Fruit fly (Drosophila melanogaster) whole organism, embryonic: ENCODE data around the gene CG32554.

ENCODE experiments used
- Atf6 ChIP-seq: fragments of 200-800 bp; sonication (Bioruptor generic); IDR thresholded peaks from 2 replicates; pipeline ENCODE4 v1.3.6; 2022; ENCODE audit warnings: missing biosample characterization, missing genetic modification characterization
- CG1024 ChIP-seq: fragments of 200-800 bp; sonication (Bioruptor generic); IDR thresholded peaks from 2 replicates; pipeline ENCODE4 v1.3.6; 2022; ENCODE audit warnings: missing biosample characterization, missing genetic modification characterization
- CG10565 ChIP-seq: fragments of 200-800 bp; sonication (Bioruptor generic); optimal IDR thresholded peaks from 3 replicates; lab custom pipeline; 2016; ENCODE audit warnings: missing biosample characterization, mild to moderate bottlenecking, missing genetic modification characterization
- CG13296 ChIP-seq: fragments of 200-800 bp; sonication (Bioruptor generic); optimal IDR thresholded peaks from 3 replicates; lab custom pipeline; 2018; ENCODE audit warnings: missing biosample characterization, mild to moderate bottlenecking, missing genetic modification characterization
- CG15269 ChIP-seq: fragments of 200-800 bp; sonication (Bioruptor generic); optimal IDR thresholded peaks from 2 replicates; lab custom pipeline; 2018; ENCODE audit warnings: missing biosample characterization, mild to moderate bottlenecking, missing genetic modification characterization, moderate library complexity
- CG16815 ChIP-seq: fragments of 200-800 bp; sonication (Bioruptor generic); optimal IDR thresholded peaks from 3 replicates; lab custom pipeline; 2017; ENCODE audit warnings: missing biosample characterization, mild to moderate bottlenecking, missing genetic modification characterization
- CG16863 ChIP-seq: fragments of 200-800 bp; sonication (Bioruptor generic); optimal IDR thresholded peaks from 3 replicates; lab custom pipeline; 2016; ENCODE audit warnings: missing biosample characterization, missing genetic modification characterization
- CG17912 ChIP-seq: fragments of 200-800 bp; sonication (Bioruptor generic); optimal IDR thresholded peaks from 2 replicates; lab custom pipeline; 2018; ENCODE audit warnings: missing biosample characterization, mild to moderate bottlenecking, missing genetic modification characterization
- CG2116 ChIP-seq: fragments of 200-800 bp; sonication (Bioruptor generic); optimal IDR thresholded peaks from 3 replicates; lab custom pipeline; 2018; ENCODE audit warnings: missing biosample characterization, mild to moderate bottlenecking, missing genetic modification characterization
- CG2120 ChIP-seq: fragments of 200-800 bp; sonication (Bioruptor generic); optimal IDR thresholded peaks from 3 replicates; lab custom pipeline; 2016; ENCODE audit warnings: missing biosample characterization, missing genetic modification characterization
- CG3065 ChIP-seq: fragments of 200-800 bp; sonication (Bioruptor generic); optimal IDR thresholded peaks from 2 replicates; lab custom pipeline; 2016; ENCODE audit warnings: missing biosample characterization, missing genetic modification characterization
- CG32767 ChIP-seq: fragments of 200-800 bp; sonication (Bioruptor generic); IDR thresholded peaks from 2 replicates; pipeline ENCODE4 v1.3.6; 2022; ENCODE audit warnings: missing biosample characterization, missing genetic modification characterization
- CG3838 ChIP-seq: fragments of 200-800 bp; sonication (Bioruptor generic); optimal IDR thresholded peaks from 3 replicates; lab custom pipeline; 2016; ENCODE audit warnings: missing biosample characterization, missing genetic modification characterization
- CG4404 ChIP-seq: fragments of 200-800 bp; sonication (Bioruptor generic); IDR thresholded peaks from 2 replicates; pipeline ENCODE4 v1.3.6; 2022; ENCODE audit warnings: missing biosample characterization, missing genetic modification characterization
- CG4424 ChIP-seq: fragments of 200-800 bp; sonication (Bioruptor generic); optimal IDR thresholded peaks from 3 replicates; lab custom pipeline; 2016; ENCODE audit warnings: missing biosample characterization, missing genetic modification characterization
- CG5953 ChIP-seq: fragments of 200-800 bp; sonication (Bioruptor generic); IDR thresholded peaks from 2 replicates; pipeline ENCODE4 v1.3.6; 2022; ENCODE audit warnings: missing biosample characterization, missing genetic modification characterization
- CG8478 ChIP-seq: fragments of >200 bp; optimal IDR thresholded peaks from 2 replicates; lab custom pipeline; 2018
- Chrac-16 ChIP-seq: fragments of 200-800 bp; sonication (Bioruptor generic); optimal IDR thresholded peaks from 3 replicates; lab custom pipeline; 2016; ENCODE audit warnings: missing biosample characterization, missing genetic modification characterization
- Drgx ChIP-seq: fragments of 200-800 bp; sonication (Bioruptor generic); IDR thresholded peaks from 2 replicates; pipeline ENCODE4 v1.3.6; 2022; ENCODE audit warnings: missing biosample characterization, missing genetic modification characterization
- Ets65A ChIP-seq: fragments of 200-800 bp; sonication (Bioruptor generic); peaks from one replicate; lab custom pipeline; 2016; ENCODE audit warnings: missing biosample characterization, missing genetic modification characterization
- Fer2 ChIP-seq: fragments of 200-800 bp; sonication (Bioruptor generic); optimal IDR thresholded peaks from 2 replicates; lab custom pipeline; 2018; ENCODE audit warnings: missing biosample characterization, mild to moderate bottlenecking, missing genetic modification characterization, moderate library complexity
- HLH4C ChIP-seq: fragments of 200-800 bp; sonication (Bioruptor generic); IDR thresholded peaks from 3 replicates; pipeline ENCODE4 v1.3.6; 2022; ENCODE audit warnings: missing biosample characterization, missing genetic modification characterization; ENCODE audit not compliant: partially characterized antibody
- Hr78 ChIP-seq, 2 experiments: fragments of 200-800 bp in 1 of 2; fragments of >200 bp in 1 of 2; sonication (Bioruptor generic) in 1 of 2; optimal IDR thresholded peaks; 2 replicates each; lab custom pipeline; 2017 to 2019; ENCODE audit warnings: missing biosample characterization in 2 of 2, missing genetic modification characterization in 2 of 2, mild to moderate bottlenecking in 1 of 2, moderate library complexity in 1 of 2
- MTF-1 ChIP-seq: fragments of 200-800 bp; sonication (Bioruptor generic); optimal IDR thresholded peaks from 2 replicates; lab custom pipeline; 2018; ENCODE audit warnings: missing biosample characterization, mild to moderate bottlenecking, missing genetic modification characterization, borderline replicate concordance
- Ssrp ChIP-seq: fragments of 200-800 bp; sonication (Bioruptor generic); optimal IDR thresholded peaks from 2 replicates; lab custom pipeline; 2018; ENCODE audit warnings: missing biosample characterization, mild to moderate bottlenecking, missing genetic modification characterization, moderate library complexity
- TFAM ChIP-seq: fragments of 200-800 bp; sonication (Bioruptor generic); optimal IDR thresholded peaks from 2 replicates; lab custom pipeline; 2017; ENCODE audit warnings: missing biosample characterization, missing genetic modification characterization, inconsistent platforms
- abd-A ChIP-seq: fragments of 200-800 bp; sonication (Bioruptor generic); optimal IDR thresholded peaks from 3 replicates; lab custom pipeline; 2019; ENCODE audit warnings: missing biosample characterization, mild to moderate bottlenecking, missing genetic modification characterization, moderate library complexity
- br ChIP-seq: fragments of >200 bp; optimal IDR thresholded peaks from 2 replicates; lab custom pipeline; 2017
- caup ChIP-seq: fragments of 200-800 bp; sonication (Bioruptor generic); optimal IDR thresholded peaks from 3 replicates; lab custom pipeline; 2017; ENCODE audit warnings: missing biosample characterization, mild to moderate bottlenecking, missing genetic modification characterization, moderate library complexity; ENCODE audit not compliant: severe bottlenecking
- chn ChIP-seq: fragments of 200-800 bp; sonication (Bioruptor generic); optimal IDR thresholded peaks from 2 replicates; lab custom pipeline; 2016; ENCODE audit warnings: missing biosample characterization, missing genetic modification characterization
- croc ChIP-seq: fragments of 200-800 bp; sonication (Bioruptor generic); conservative IDR thresholded peaks from 3 replicates; pipeline ENCODE4 v1.3.6; 2022; ENCODE audit warnings: missing biosample characterization, missing genetic modification characterization
- crol ChIP-seq: fragments of 200-800 bp; sonication (Bioruptor generic); IDR thresholded peaks from 2 replicates; pipeline ENCODE4 v1.3.6; 2022; ENCODE audit warnings: missing biosample characterization, missing genetic modification characterization
- da ChIP-seq: fragments of 200-800 bp; sonication (Bioruptor generic); optimal IDR thresholded peaks from 2 replicates; lab custom pipeline; 2016; ENCODE audit warnings: missing biosample characterization, missing genetic modification characterization
- danr ChIP-seq: fragments of 200-800 bp; sonication (Bioruptor generic); IDR thresholded peaks from 2 replicates; pipeline ENCODE4 v1.3.6; 2022; ENCODE audit warnings: missing biosample characterization, missing genetic modification characterization
- dimm ChIP-seq: fragments of 200-800 bp; sonication (Bioruptor generic); IDR thresholded peaks from 2 replicates; pipeline ENCODE4 v1.3.6; 2022; ENCODE audit warnings: missing biosample characterization, missing genetic modification characterization
- gce ChIP-seq: fragments of 200-800 bp; sonication (Bioruptor generic); IDR thresholded peaks from 3 replicates; pipeline ENCODE4 v1.3.6; 2022; ENCODE audit warnings: missing biosample characterization, missing genetic modification characterization
- ham ChIP-seq: fragments of 200-800 bp; sonication (Bioruptor generic); IDR thresholded peaks from 2 replicates; pipeline ENCODE4 v1.3.6; 2022; ENCODE audit warnings: missing biosample characterization, missing genetic modification characterization
- hkb ChIP-seq, 2 experiments: fragments of 200-800 bp in 1 of 2; fragments of >200 bp in 1 of 2; sonication (Bioruptor generic) in 1 of 2; IDR thresholded peaks in 1 of 2; optimal IDR thresholded peaks in 1 of 2; 2 replicates each; pipeline versions ENCODE4 v1.3.6 to Lab custom; 2017 to 2022; ENCODE audit warnings: missing biosample characterization in 1 of 2, missing genetic modification characterization in 1 of 2
- klu ChIP-seq: fragments of 200-800 bp; sonication (Bioruptor generic); IDR thresholded peaks from 2 replicates; pipeline ENCODE4 v1.3.6; 2022; ENCODE audit warnings: missing biosample characterization, missing genetic modification characterization
- nerfin-2 ChIP-seq: fragments of 200-800 bp; sonication (Bioruptor generic); IDR thresholded peaks from 2 replicates; pipeline ENCODE4 v1.3.6; 2022; ENCODE audit warnings: missing biosample characterization, missing genetic modification characterization; ENCODE audit not compliant: partially characterized antibody
- pzg ChIP-seq: fragments of 200-800 bp; sonication (Bioruptor generic); optimal IDR thresholded peaks from 3 replicates; lab custom pipeline; 2018; ENCODE audit warnings: missing biosample characterization, mild to moderate bottlenecking, missing genetic modification characterization, moderate library complexity
- rib ChIP-seq: fragments of 200-800 bp; sonication (Bioruptor generic); IDR thresholded peaks from 2 replicates; pipeline ENCODE4 v1.3.6; 2022; ENCODE audit warnings: missing biosample characterization, missing genetic modification characterization
- run ChIP-seq: fragments of 200-800 bp; sonication (Bioruptor generic); optimal IDR thresholded peaks from 3 replicates; lab custom pipeline; 2018; ENCODE audit warnings: missing biosample characterization, mild to moderate bottlenecking, missing genetic modification characterization
- sc ChIP-seq, 3 experiments: fragments of >200 bp in 2 of 3; fragments of 200-800 bp in 1 of 3; sonication (Bioruptor generic) in 1 of 3; optimal IDR thresholded peaks; 2 replicates in 2 of 3; 3 replicates in 1 of 3; lab custom pipeline; 2017; ENCODE audit warnings: mild to moderate bottlenecking in 1 of 3, missing biosample characterization in 1 of 3, missing genetic modification characterization in 1 of 3, missing genetic modification reagents in 1 of 3
- scrt ChIP-seq: fragments of 200-800 bp; sonication (Bioruptor generic); optimal IDR thresholded peaks from 2 replicates; lab custom pipeline; 2018; ENCODE audit warnings: missing biosample characterization, mild to moderate bottlenecking, missing genetic modification characterization, moderate library complexity
- sisA ChIP-seq: fragments of 200-800 bp; sonication (Bioruptor generic); IDR thresholded peaks from 2 replicates; pipeline ENCODE4 v1.3.6; 2022; ENCODE audit warnings: missing biosample characterization, missing genetic modification characterization
- slbo ChIP-seq: fragments of 200-800 bp; sonication (Bioruptor generic); IDR thresholded peaks from 2 replicates; pipeline ENCODE4 v1.3.6; 2022; ENCODE audit warnings: missing biosample characterization, missing genetic modification characterization
- tx ChIP-seq: fragments of 200-800 bp; sonication (Bioruptor generic); optimal IDR thresholded peaks from 2 replicates; lab custom pipeline; 2016; ENCODE audit warnings: missing biosample characterization, missing genetic modification characterization
- unpg ChIP-seq: fragments of 200-800 bp; sonication (Bioruptor generic); optimal IDR thresholded peaks from 3 replicates; lab custom pipeline; 2018; ENCODE audit warnings: missing biosample characterization, mild to moderate bottlenecking, missing genetic modification characterization, moderate library complexity
- z ChIP-seq: fragments of 200-800 bp; sonication (Bioruptor generic); IDR thresholded peaks from 3 replicates; pipeline ENCODE4 v1.3.6; 2022; ENCODE audit warnings: missing biosample characterization, missing genetic modification characterization

The CG32554 gene

dm6 chrX:17880269-17880889, 27.9 kb upstream of the CG32554 start (continued):
- TF ChIP-seq CG15269 (tag; lab: Kevin White, UChicago) (peak; percentile 97), Atf6 (GFP tag; lab: Robert Waterston, UW) (peak; percentile 96), pzg (GFP tag; lab: Kevin White, UChicago) (peak; percentile 20), sc (optimal IDR thresholded peaks at IDR 0.05; lab: Kevin White, UChicago) (no peak), sc (GFP tag; optimal IDR thresholded peaks at IDR 0.05; lab: Kevin White, UChicago) (peak; percentile 88), TFAM (GFP tag; lab: Kevin White, UChicago) (no peak), sisA (peak; percentile 94), MTF-1 (peak; percentile 75), CG17912 (GFP tag; lab: Kevin White, UChicago) (peak; percentile 93), scrt (GFP tag; lab: Kevin White, UChicago) (peak; percentile 86), hkb (optimal IDR thresholded peaks at IDR 0.05; lab: Kevin White, UChicago) (no peak), hkb (GFP tag; IDR thresholded peaks at IDR 0.05; lab: Robert Waterston, UW) (peak; percentile 93), CG2116 (GFP tag; lab: Kevin White, UChicago) (peak; percentile 50), CG8478 (lab: Kevin White, UChicago) (no peak), da (GFP tag; lab: Kevin White, UChicago) (peak; percentile 80), HLH4C (GFP tag; lab: Robert Waterston, UW) (no peak), klu (GFP tag; lab: Robert Waterston, UW) (peak; percentile 93), CG10565 (GFP tag; lab: Kevin White, UChicago) (peak; percentile 14), croc (GFP tag; lab: Robert Waterston, UW) (peak; percentile 88), chn (GFP tag; lab: Kevin White, UChicago) (peak; percentile 94), dimm (GFP tag; lab: Robert Waterston, UW) (peak; percentile 87), CG16863 (peak; percentile 95), Ssrp (tag; lab: Kevin White, UChicago) (peak; percentile 92), CG16815 (GFP tag; lab: Kevin White, UChicago) (peak; percentile 92), CG13296 (GFP tag; lab: Kevin White, UChicago) (peak; percentile 90), z (0 out of 3 replicates have a peak, but pooled peaks have one; percentile 20), ham (peak; percentile 90), CG4424 (GFP tag; lab: Kevin White, UChicago) (peak; percentile 88), CG1024 (GFP tag; lab: Robert Waterston, UW) (peak; percentile 87), CG2120 (peak; percentile 98), Ets65A (peak; percentile 99), Chrac-16 (GFP tag; lab: Kevin White, UChicago) (peak; percentile 96), CG3065 (GFP tag; lab: Kevin White, UChicago) (peak; percentile 87), CG32767 (GFP tag; lab: Robert Waterston, UW) (peak; percentile 92), abd-A (tag; lab: Kevin White, UChicago) (peak; percentile 99), tx (GFP tag; lab: Kevin White, UChicago) (peak; percentile 92), crol (GFP tag; lab: Robert Waterston, UW) (peak; percentile 72), danr (peak; percentile 91), Fer2 (tag; lab: Kevin White, UChicago) (peak; percentile 92), run (tag; lab: Kevin White, UChicago) (peak; percentile 89), nerfin-2 (no peak), gce (peak; percentile 87), slbo (peak; percentile 98), caup (GFP tag; lab: Kevin White, UChicago) (peak; percentile 91), Drgx (GFP tag; lab: Robert Waterston, UW) (peak; percentile 94), rib (GFP tag; lab: Robert Waterston, UW) (peak; percentile 90), br (lab: Kevin White, UChicago) (no peak), CG4404 (GFP tag; lab: Robert Waterston, UW) (peak; percentile 90), CG5953 (GFP tag; lab: Robert Waterston, UW) (peak; percentile 93), CG3838 (GFP tag; lab: Kevin White, UChicago) (peak; percentile 87), Hr78 (GFP tag; optimal IDR thresholded peaks at IDR 0.05; lab: Kevin White, UChicago) (peak in 1 of 2 experiments; percentile 86), unpg (peak; percentile 97)
